Fruit fly (Drosophila melanogaster) whole organism, embryonic: ENCODE results near the gene CG32344.

Experiments
- BEAF-32 ChIP-seq: fragments of 200-800 bp; sonication (Bioruptor generic); optimal IDR thresholded peaks from 3 replicates; lab custom pipeline; 2017; ENCODE audit warnings: missing biosample characterization, missing genetic modification characterization, mild to moderate bottlenecking, moderate library complexity, missing genetic modification reagents
- CG10267 ChIP-seq: fragments of 200-800 bp; sonication (Bioruptor generic); optimal IDR thresholded peaks from 2 replicates; lab custom pipeline; 2018; ENCODE audit warnings: missing biosample characterization, mild to moderate bottlenecking, missing genetic modification characterization, moderate library complexity
- CG11085 ChIP-seq: fragments of 200-800 bp; sonication (Bioruptor generic); IDR thresholded peaks from 2 replicates; pipeline ENCODE4 v1.3.6; 2022; ENCODE audit warnings: missing biosample characterization, missing genetic modification characterization
- CG11398 ChIP-seq: fragments of 200-800 bp; sonication (Bioruptor generic); optimal IDR thresholded peaks from 2 replicates; lab custom pipeline; 2016; ENCODE audit warnings: missing biosample characterization, missing genetic modification characterization
- CG12299 ChIP-seq: fragments of 200-800 bp; sonication (Bioruptor generic); optimal IDR thresholded peaks from 2 replicates; lab custom pipeline; 2018; ENCODE audit warnings: missing biosample characterization, mild to moderate bottlenecking, missing genetic modification characterization
- CG13624 ChIP-seq: fragments of 200-800 bp; sonication (Bioruptor generic); optimal IDR thresholded peaks from 2 replicates; lab custom pipeline; 2016; ENCODE audit warnings: missing biosample characterization, missing genetic modification characterization
- CG14667 ChIP-seq: fragments of 200-800 bp; sonication (Bioruptor generic); IDR thresholded peaks from 2 replicates; pipeline ENCODE4 v1.3.6; 2022; ENCODE audit warnings: missing biosample characterization, missing genetic modification characterization
- CG18011 ChIP-seq: fragments of 200-800 bp; sonication (Bioruptor generic); optimal IDR thresholded peaks from 2 replicates; lab custom pipeline; 2017; ENCODE audit warnings: missing biosample characterization, missing genetic modification characterization, mild to moderate bottlenecking, moderate library complexity, missing genotype
- CG30403 ChIP-seq: fragments of 200-800 bp; sonication (Bioruptor generic); optimal IDR thresholded peaks from 3 replicates; lab custom pipeline; 2016; ENCODE audit warnings: missing biosample characterization, missing genetic modification characterization
- CG32772 ChIP-seq: fragments of 200-800 bp; sonication (Bioruptor generic); IDR thresholded peaks from 2 replicates; pipeline ENCODE4 v1.3.6; 2022; ENCODE audit warnings: missing biosample characterization, missing genetic modification characterization
- CG3838 ChIP-seq: fragments of 200-800 bp; sonication (Bioruptor generic); optimal IDR thresholded peaks from 3 replicates; lab custom pipeline; 2016; ENCODE audit warnings: missing biosample characterization, missing genetic modification characterization
- CG4854 ChIP-seq: fragments of 200-800 bp; sonication (Bioruptor generic); optimal IDR thresholded peaks from 2 replicates; lab custom pipeline; 2016; ENCODE audit warnings: missing biosample characterization, missing genetic modification characterization, inconsistent platforms
- CG6175 ChIP-seq: fragments of 200-800 bp; sonication (Bioruptor generic); IDR thresholded peaks from 3 replicates; pipeline ENCODE4 v1.3.6; 2022; ENCODE audit warnings: missing biosample characterization, missing genetic modification characterization
- CG6272 ChIP-seq: fragments of 200-800 bp; sonication (Bioruptor generic); IDR thresholded peaks from 2 replicates; pipeline ENCODE4 v1.3.6; 2022; ENCODE audit warnings: missing biosample characterization, missing genetic modification characterization
- CG6683 ChIP-seq: fragments of 200-800 bp; sonication (Bioruptor generic); optimal IDR thresholded peaks from 2 replicates; lab custom pipeline; 2017; ENCODE audit warnings: missing biosample characterization, mild to moderate bottlenecking, missing genetic modification characterization, missing genetic modification reagents
- CG6791 ChIP-seq: fragments of 200-800 bp; sonication (Bioruptor generic); IDR thresholded peaks from 3 replicates; pipeline ENCODE4 v1.3.6; 2022; ENCODE audit warnings: missing biosample characterization, missing genetic modification characterization; ENCODE audit not compliant: partially characterized antibody
- CG7786 ChIP-seq: fragments of 200-800 bp; sonication (Bioruptor generic); optimal IDR thresholded peaks from 2 replicates; lab custom pipeline; 2016; ENCODE audit warnings: missing biosample characterization, missing genetic modification characterization
- CG7963 ChIP-seq: fragments of 200-800 bp; sonication (Bioruptor generic); IDR thresholded peaks from 3 replicates; pipeline ENCODE4 v1.3.6; 2022; ENCODE audit warnings: missing biosample characterization, missing genetic modification characterization; ENCODE audit not compliant: partially characterized antibody
- CG7987 ChIP-seq: fragments of 200-800 bp; sonication (Bioruptor generic); optimal IDR thresholded peaks from 2 replicates; lab custom pipeline; 2018; ENCODE audit warnings: missing biosample characterization, mild to moderate bottlenecking, missing genetic modification characterization, moderate library complexity
- CG8281 ChIP-seq: fragments of 200-800 bp; sonication (Bioruptor generic); optimal IDR thresholded peaks from 2 replicates; lab custom pipeline; 2018; ENCODE audit warnings: missing biosample characterization, mild to moderate bottlenecking, missing genetic modification characterization, moderate library complexity
- CG9876 ChIP-seq: fragments of 200-800 bp; sonication (Bioruptor generic); optimal IDR thresholded peaks from 2 replicates; lab custom pipeline; 2016; ENCODE audit warnings: missing biosample characterization, missing genetic modification characterization
- D ChIP-seq, 2 experiments: fragments of 200-800 bp in 1 of 2; fragments of >200 bp in 1 of 2; sonication (Bioruptor generic) in 1 of 2; optimal IDR thresholded peaks; 2 replicates in 1 of 2; 3 replicates in 1 of 2; lab custom pipeline; 2017; ENCODE audit warnings: mild to moderate bottlenecking in 1 of 2, missing biosample characterization in 1 of 2, missing genetic modification characterization in 1 of 2, missing genetic modification reagents in 1 of 2
- E2f1 ChIP-seq: fragments of 200-800 bp; sonication (Bioruptor generic); IDR thresholded peaks from 2 replicates; pipeline ENCODE4 v1.3.6; 2022; ENCODE audit warnings: missing biosample characterization, missing genetic modification characterization
- ERR ChIP-seq: fragments of 200-800 bp; sonication (Bioruptor generic); optimal IDR thresholded peaks from 2 replicates; lab custom pipeline; 2016; ENCODE audit warnings: missing biosample characterization, missing genetic modification characterization
- HLH54F ChIP-seq: fragments of 200-800 bp; sonication (Bioruptor generic); optimal IDR thresholded peaks from 3 replicates; lab custom pipeline; 2016; ENCODE audit warnings: missing biosample characterization, missing genetic modification characterization
- Hr39 ChIP-seq: fragments of >200 bp; optimal IDR thresholded peaks from 2 replicates; lab custom pipeline; 2017
- MESR4 ChIP-seq: fragments of 200-800 bp; sonication (Bioruptor generic); optimal IDR thresholded peaks from 2 replicates; lab custom pipeline; 2018; ENCODE audit warnings: missing biosample characterization, mild to moderate bottlenecking, missing genetic modification characterization, moderate library complexity
- NK7.1 ChIP-seq: fragments of 200-800 bp; sonication (Bioruptor generic); optimal IDR thresholded peaks from 3 replicates; lab custom pipeline; 2016; ENCODE audit warnings: missing biosample characterization, missing genetic modification characterization
- Nf-YA ChIP-seq: fragments of 200-800 bp; sonication (Bioruptor generic); IDR thresholded peaks from 2 replicates; pipeline ENCODE4 v1.3.6; 2022; ENCODE audit warnings: missing biosample characterization, missing genetic modification characterization
- Oli ChIP-seq: fragments of 200-800 bp; sonication (Bioruptor generic); optimal IDR thresholded peaks from 2 replicates; lab custom pipeline; 2018; ENCODE audit warnings: missing biosample characterization, mild to moderate bottlenecking, missing genetic modification characterization, moderate library complexity
- Optix ChIP-seq: fragments of 200-800 bp; sonication (Bioruptor generic); IDR thresholded peaks from 3 replicates; pipeline ENCODE4 v1.3.6; 2022; ENCODE audit warnings: missing biosample characterization, missing genetic modification characterization
- Rfx ChIP-seq: fragments of 200-800 bp; sonication (Bioruptor generic); IDR thresholded peaks from 2 replicates; pipeline ENCODE4 v1.3.6; 2022; ENCODE audit warnings: missing biosample characterization, missing genetic modification characterization
- Scr ChIP-seq: fragments of 200-800 bp; sonication (Bioruptor generic); IDR thresholded peaks from 2 replicates; pipeline ENCODE4 v1.3.6; 2022; ENCODE audit warnings: missing biosample characterization, missing genetic modification characterization; ENCODE audit not compliant: partially characterized antibody
- Sin3A ChIP-seq: fragments of >200 bp; optimal IDR thresholded peaks from 2 replicates; lab custom pipeline; 2018
- Spps ChIP-seq: fragments of 200-800 bp; sonication (Bioruptor generic); optimal IDR thresholded peaks from 2 replicates; lab custom pipeline; 2018; ENCODE audit warnings: missing biosample characterization, mild to moderate bottlenecking, missing genetic modification characterization
- Taf1 ChIP-seq: fragments of 200-800 bp; sonication (Bioruptor generic); IDR thresholded peaks from 2 replicates; pipeline ENCODE4 v1.3.6; 2022; ENCODE audit warnings: missing biosample characterization, missing genetic modification characterization
- Usf ChIP-seq: fragments of 200-800 bp; sonication (Bioruptor generic); optimal IDR thresholded peaks from 2 replicates; lab custom pipeline; 2017; ENCODE audit warnings: missing genotype, missing biosample characterization, missing genetic modification characterization
- Xrp1 ChIP-seq: fragments of 200-800 bp; sonication (Bioruptor generic); IDR thresholded peaks from 2 replicates; pipeline ENCODE4 v1.3.6; 2022; ENCODE audit warnings: missing biosample characterization, missing genetic modification characterization
- ara ChIP-seq: fragments of 200-800 bp; sonication (Bioruptor generic); IDR thresholded peaks from 2 replicates; pipeline ENCODE4 v1.3.6; 2022; ENCODE audit warnings: missing biosample characterization, missing genetic modification characterization
- corto ChIP-seq: fragments of 200-800 bp; sonication (Bioruptor generic); optimal IDR thresholded peaks from 2 replicates; lab custom pipeline; 2016; ENCODE audit warnings: missing biosample characterization, mild to moderate bottlenecking, missing genetic modification characterization, moderate library complexity
- crc ChIP-seq: fragments of 200-800 bp; sonication (Bioruptor generic); optimal IDR thresholded peaks from 2 replicates; lab custom pipeline; 2016; ENCODE audit warnings: missing biosample characterization, missing genetic modification characterization
- crol ChIP-seq: fragments of 200-800 bp; sonication (Bioruptor generic); IDR thresholded peaks from 2 replicates; pipeline ENCODE4 v1.3.6; 2022; ENCODE audit warnings: missing biosample characterization, missing genetic modification characterization
- da ChIP-seq: fragments of 200-800 bp; sonication (Bioruptor generic); optimal IDR thresholded peaks from 2 replicates; lab custom pipeline; 2016; ENCODE audit warnings: missing biosample characterization, missing genetic modification characterization
- danr ChIP-seq: fragments of 200-800 bp; sonication (Bioruptor generic); IDR thresholded peaks from 2 replicates; pipeline ENCODE4 v1.3.6; 2022; ENCODE audit warnings: missing biosample characterization, missing genetic modification characterization
- lola ChIP-seq, 3 experiments: fragments of >200 bp in 2 of 3; fragments of 200-800 bp in 1 of 3; sonication (Bioruptor generic) in 1 of 3; optimal IDR thresholded peaks; 2 replicates each; lab custom pipeline; 2017 to 2019; ENCODE audit warnings: missing biosample characterization in 3 of 3, missing genetic modification characterization in 3 of 3, mild to moderate bottlenecking in 1 of 3, moderate library complexity in 1 of 3
- stwl ChIP-seq: fragments of 200-800 bp; sonication (Bioruptor generic); optimal IDR thresholded peaks from 3 replicates; lab custom pipeline; 2018; ENCODE audit warnings: missing biosample characterization, mild to moderate bottlenecking, missing genetic modification characterization, moderate library complexity
- tna ChIP-seq: fragments of 200-800 bp; sonication (Bioruptor generic); IDR thresholded peaks from 2 replicates; pipeline ENCODE4 v1.3.6; 2022; ENCODE audit warnings: missing biosample characterization, missing genetic modification characterization; ENCODE audit not compliant: partially characterized antibody
- ttk ChIP-seq: fragments of 200-800 bp; sonication (Bioruptor generic); IDR thresholded peaks from 2 replicates; pipeline ENCODE4 v2.1.2; 2022; ENCODE audit warnings: missing biosample characterization, missing genetic modification characterization
- usp ChIP-seq: fragments of >200 bp; optimal IDR thresholded peaks from 2 replicates; lab custom pipeline; 2017; ENCODE audit warnings: missing biosample characterization, missing genetic modification characterization
- wek ChIP-seq: fragments of 200-800 bp; sonication (Bioruptor generic); optimal IDR thresholded peaks from 3 replicates; lab custom pipeline; 2018; ENCODE audit warnings: missing biosample characterization, mild to moderate bottlenecking, missing genetic modification characterization, moderate library complexity
- zf30C ChIP-seq: fragments of 200-800 bp; sonication (Bioruptor generic); optimal IDR thresholded peaks from 3 replicates; lab custom pipeline; 2018; ENCODE audit warnings: missing biosample characterization, mild to moderate bottlenecking, missing genetic modification characterization

The CG32344 gene

DNA sequence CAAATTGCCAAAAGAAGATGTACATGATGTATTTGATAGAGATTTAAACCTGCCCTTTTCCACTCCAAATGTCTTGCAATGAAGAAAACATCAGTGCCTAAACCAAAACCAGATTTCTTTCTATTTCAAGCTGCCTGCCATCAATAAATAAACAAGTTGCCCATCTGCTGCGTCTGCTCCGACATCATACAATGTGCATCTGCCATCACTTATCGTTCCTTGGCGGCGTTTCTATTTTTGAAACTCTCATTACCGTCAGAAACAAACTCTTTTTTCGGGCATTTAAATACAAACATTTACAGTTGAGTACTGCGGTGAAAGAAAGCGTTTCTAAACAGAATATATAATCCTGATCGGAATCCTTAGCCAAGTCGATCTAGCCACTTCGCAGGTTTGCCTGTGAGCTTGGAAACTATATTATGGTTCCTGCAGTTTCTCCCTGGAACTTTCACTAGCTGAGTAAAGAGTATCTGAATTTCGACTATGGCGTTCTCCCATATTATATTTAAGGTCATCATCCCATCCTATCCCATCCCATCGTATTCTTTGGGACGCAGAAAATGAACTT, 29.6 kb downstream of the CG32344 start (continued):
- TF ChIP-seq HLH54F (GFP tag; lab: Kevin White, UChicago): no peak
- no peak for TF ChIP-seq ttk
- TF ChIP-seq CG11398: no peak
- no peak for TF ChIP-seq Sin3A (lab: Kevin White, UChicago)
- no peak for TF ChIP-seq CG11085
- no peak for TF ChIP-seq corto
- no peak for TF ChIP-seq crol (GFP tag; lab: Robert Waterston, UW)
- TF ChIP-seq Rfx (GFP tag; lab: Robert Waterston, UW): no peak
- no peak for TF ChIP-seq tna (GFP tag; lab: Robert Waterston, UW)
- TF ChIP-seq CG18011 (GFP tag; lab: Kevin White, UChicago): no peak
- TF ChIP-seq Optix (GFP tag; lab: Robert Waterston, UW): peak; percentile 31; the same call in 1 of the 3 replicates
- TF ChIP-seq lola (GFP tag; optimal IDR thresholded peaks at IDR 0.05; lab: Kevin White, UChicago): peak in 1 of 3 experiments; percentile 71
- no peak for TF ChIP-seq CG7987
- peak; percentile 39 for TF ChIP-seq Oli (tag; lab: Kevin White, UChicago)
- no peak for TF ChIP-seq ERR (GFP tag; lab: Kevin White, UChicago)
- TF ChIP-seq CG30403 (GFP tag; lab: Kevin White, UChicago): no peak
- no peak for TF ChIP-seq CG7786 (GFP tag; lab: Kevin White, UChicago)
- peak; percentile 39 for TF ChIP-seq CG10267 (tag; lab: Kevin White, UChicago)
- peak; percentile 37 for TF ChIP-seq Spps (tag; lab: Kevin White, UChicago)
- no peak for TF ChIP-seq crc (GFP tag; lab: Kevin White, UChicago)
- TF ChIP-seq ara: no peak
- 0 out of 2 replicates have a peak, but pooled peaks have one; percentile 19 for TF ChIP-seq CG32772 (GFP tag; lab: Robert Waterston, UW)
- no peak for TF ChIP-seq usp (GFP tag; lab: Kevin White, UChicago)
- no peak for TF ChIP-seq CG13624 (GFP tag; lab: Kevin White, UChicago)
- no peak for TF ChIP-seq CG12299 (tag; lab: Kevin White, UChicago)
- no peak for TF ChIP-seq CG4854 (GFP tag; lab: Kevin White, UChicago)
- no peak for TF ChIP-seq CG6791 (GFP tag; lab: Robert Waterston, UW)
- TF ChIP-seq D (optimal IDR thresholded peaks at IDR 0.05; lab: Kevin White, UChicago): no peak
- peak; percentile 62 for TF ChIP-seq D (GFP tag; optimal IDR thresholded peaks at IDR 0.05; lab: Kevin White, UChicago)
- no peak for TF ChIP-seq Scr (GFP tag; lab: Robert Waterston, UW)
- TF ChIP-seq CG14667 (GFP tag; lab: Robert Waterston, UW): no peak
- TF ChIP-seq danr: no peak
- no peak for TF ChIP-seq BEAF-32 (GFP tag; lab: Kevin White, UChicago)
- TF ChIP-seq stwl (tag; lab: Kevin White, UChicago): no peak
- no peak for TF ChIP-seq MESR4 (GFP tag; lab: Kevin White, UChicago)
- no peak for TF ChIP-seq CG7963
- TF ChIP-seq Hr39 (lab: Kevin White, UChicago): no peak
- no peak for TF ChIP-seq Usf
- TF ChIP-seq da (GFP tag; lab: Kevin White, UChicago): no peak
- no peak for TF ChIP-seq CG3838
- no peak for TF ChIP-seq NK7.1 (GFP tag; lab: Kevin White, UChicago)
- TF ChIP-seq Taf1 (GFP tag; lab: Robert Waterston, UW): no peak
- no peak for TF ChIP-seq wek (GFP tag; lab: Kevin White, UChicago)
- TF ChIP-seq CG6175 (GFP tag; lab: Robert Waterston, UW): no peak
- no peak for TF ChIP-seq E2f1
- TF ChIP-seq Nf-YA: no peak
- TF ChIP-seq CG8281 (tag; lab: Kevin White, UChicago): no peak
- no peak for TF ChIP-seq CG6683 (GFP tag; lab: Kevin White, UChicago)
- peak; percentile 49; the same call in 1 of the 2 replicates for TF ChIP-seq Xrp1 (GFP tag; lab: Robert Waterston, UW)
- no peak for TF ChIP-seq zf30C (GFP tag; lab: Kevin White, UChicago)
- TF ChIP-seq CG6272 (GFP tag; lab: Robert Waterston, UW): no peak
- TF ChIP-seq CG9876 (GFP tag; lab: Kevin White, UChicago): no peak
